Fruit fly (Drosophila melanogaster) whole organism, pupa: Measurements from ENCODE around the gene CG14422.

Experiments used
- CG10348 ChIP-seq: fragments of 200-800 bp; sonication (Bioruptor generic); IDR thresholded peaks from 2 replicates; pipeline ENCODE4 v1.3.6; 2022; ENCODE audit warnings: missing biosample characterization, missing genetic modification characterization
- CG15710 ChIP-seq: fragments of 200-800 bp; sonication (Bioruptor generic); optimal IDR thresholded peaks from 2 replicates; lab custom pipeline; 2018; ENCODE audit warnings: missing biosample characterization, mild to moderate bottlenecking, missing genetic modification characterization, moderate library complexity
- CG34367 ChIP-seq: fragments of 200-800 bp; sonication (Bioruptor generic); optimal IDR thresholded peaks from 2 replicates; lab custom pipeline; 2018; ENCODE audit warnings: missing biosample characterization, mild to moderate bottlenecking, missing genetic modification characterization
- CG8301 ChIP-seq: fragments of 200-800 bp; sonication (Bioruptor generic); optimal IDR thresholded peaks from 2 replicates; lab custom pipeline; 2018; ENCODE audit warnings: missing biosample characterization, mild to moderate bottlenecking, missing genetic modification characterization
- CG9948 ChIP-seq: fragments of 200-800 bp; sonication (Bioruptor generic); optimal IDR thresholded peaks from 2 replicates; lab custom pipeline; 2018; ENCODE audit warnings: missing biosample characterization, mild to moderate bottlenecking, missing genetic modification characterization, moderate library complexity
- Ets98B ChIP-seq: fragments of 200-800 bp; sonication (Bioruptor generic); IDR thresholded peaks from 2 replicates; pipeline ENCODE4 v1.3.6; 2022; ENCODE audit warnings: missing biosample characterization, missing genetic modification characterization
- Pif1A ChIP-seq: fragments of 200-800 bp; sonication (Bioruptor generic); optimal IDR thresholded peaks from 3 replicates; lab custom pipeline; 2016; ENCODE audit warnings: missing biosample characterization, missing genetic modification characterization

DNA sequence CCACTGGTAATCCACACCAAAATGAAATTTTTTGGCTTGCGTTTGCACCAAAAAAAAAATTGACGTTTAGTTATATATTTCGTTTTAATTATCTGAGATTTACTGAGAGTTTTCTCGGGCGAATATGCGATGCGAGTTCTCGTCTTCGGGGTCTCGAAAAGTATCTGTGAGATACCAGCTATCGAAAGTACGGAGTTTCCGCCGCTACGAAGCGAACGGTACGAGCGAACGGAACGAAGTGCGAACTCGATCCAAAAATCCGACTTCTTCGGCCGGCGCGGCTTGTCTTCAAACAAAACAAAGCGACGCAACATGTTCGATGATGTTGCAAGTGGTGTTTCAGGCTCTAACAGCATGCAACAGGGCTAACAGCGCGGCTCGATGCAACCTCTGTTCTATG lies 30.4 kb downstream of the CG14422 start, which contains the start of gene rst:
- no peak for TF ChIP-seq CG34367 (tag; lab: Kevin White, UChicago)
- TF ChIP-seq CG10348 (GFP tag; lab: Robert Waterston, UW): no peak
- no peak for TF ChIP-seq Pif1A (GFP tag; lab: Kevin White, UChicago)
- no peak for TF ChIP-seq CG8301 (tag; lab: Kevin White, UChicago)
- TF ChIP-seq Ets98B (GFP tag; lab: Robert Waterston, UW): no peak; the same call in 1 of the 2 replicates
- TF ChIP-seq CG15710 (tag; lab: Kevin White, UChicago): no peak
- no peak for TF ChIP-seq CG9948 (tag; lab: Kevin White, UChicago)
